Worm (Caenorhabditis elegans) whole organism, early embryonic: ENCODE data around the gene C09H5.7.

Experiments used
- B0310.2 ChIP-seq: sonication (generic microtip); optimal IDR thresholded peaks from 2 replicates; lab custom pipeline; 2016; ENCODE audit warnings: mild to moderate bottlenecking, missing genetic modification characterization, missing compliant biosample characterization
- F13C5.2 ChIP-seq: sonication (generic microtip); optimal IDR thresholded peaks from 2 replicates; lab custom pipeline; 2017; ENCODE audit warnings: mild to moderate bottlenecking, missing genetic modification characterization, inconsistent platforms, missing compliant biosample characterization
- aly-1 ChIP-seq: sonication (generic microtip); optimal IDR thresholded peaks from 2 replicates; lab custom pipeline; 2016; ENCODE audit warnings: missing genetic modification characterization, missing compliant biosample characterization
- ama-1 ChIP-seq: fragments of 150-350 bp; optimal IDR thresholded peaks from 2 replicates; lab custom pipeline; 2014
- ceh-13 ChIP-seq: fragments of 200-800 bp; sonication (Bioruptor generic); optimal IDR thresholded peaks from 2 replicates; lab custom pipeline; 2018; ENCODE audit warnings: mild to moderate bottlenecking, missing genetic modification characterization, missing compliant biosample characterization
- ceh-36 ChIP-seq: sonication (generic microtip); optimal IDR thresholded peaks from 2 replicates; lab custom pipeline; 2016; ENCODE audit warnings: missing genetic modification characterization, inconsistent platforms, missing compliant biosample characterization
- ets-7 ChIP-seq: sonication (generic microtip); optimal IDR thresholded peaks from 2 replicates; lab custom pipeline; 2016; ENCODE audit warnings: missing genotype, missing genetic modification characterization, missing compliant biosample characterization
- flt-1 ChIP-seq: fragments of 200-800 bp; sonication (Bioruptor generic); IDR thresholded peaks from 2 replicates; pipeline ENCODE4 v1.3.6; 2022; ENCODE audit warnings: missing genetic modification characterization, missing compliant biosample characterization
- hmbx-1 ChIP-seq: sonication (generic microtip); optimal IDR thresholded peaks from 2 replicates; lab custom pipeline; 2016; ENCODE audit warnings: mild to moderate bottlenecking, missing genetic modification characterization, missing compliant biosample characterization
- hmg-4 ChIP-seq: fragments of 200-800 bp; sonication (Bioruptor generic); optimal IDR thresholded peaks from 2 replicates; lab custom pipeline; 2018; ENCODE audit warnings: mild to moderate bottlenecking, missing genetic modification characterization, missing compliant biosample characterization
- hnd-1 ChIP-seq: sonication (generic microtip); optimal IDR thresholded peaks from 2 replicates; lab custom pipeline; 2016; ENCODE audit warnings: missing genetic modification characterization, missing compliant biosample characterization
- pes-1 ChIP-seq: fragments of 200-800 bp; sonication (Bioruptor generic); IDR thresholded peaks from 2 replicates; pipeline ENCODE4 v1.3.6; 2022; ENCODE audit warnings: missing genetic modification reagents, missing genetic modification characterization, missing compliant biosample characterization
- scrt-1 ChIP-seq: fragments of 200-800 bp; sonication (Bioruptor generic); IDR thresholded peaks from 2 replicates; pipeline ENCODE4 v1.3.6; 2022; ENCODE audit warnings: missing genetic modification characterization, missing compliant biosample characterization
- sea-1 ChIP-seq: fragments of 200-800 bp; sonication (Bioruptor generic); conservative IDR thresholded peaks from 2 replicates; pipeline ENCODE4 v1.3.6; 2022; ENCODE audit warnings: missing genetic modification characterization, missing compliant biosample characterization
- tbx-11 ChIP-seq: fragments of 200-800 bp; sonication (Bioruptor generic); IDR thresholded peaks from 2 replicates; pipeline ENCODE4 v1.3.6; 2022; ENCODE audit warnings: missing genetic modification characterization, missing compliant biosample characterization
- tbx-37 ChIP-seq: fragments of 200-800 bp; sonication (Bioruptor generic); conservative IDR thresholded peaks from 2 replicates; pipeline ENCODE4 v1.3.6; 2022; ENCODE audit warnings: missing genetic modification reagents, missing genetic modification characterization, missing compliant biosample characterization
- tra-4 ChIP-seq: sonication (generic microtip); optimal IDR thresholded peaks from 2 replicates; lab custom pipeline; 2017; ENCODE audit warnings: missing genetic modification characterization, missing compliant biosample characterization

Gene C09H5.7

ce11 chrV:8085141-8085540 lies at the start of gene C09H5.7:
C09H5.7 (minus strand) TSS chrV:8085241.
- TF ChIP-seq pes-1 (no peak), aly-1 (tag; lab: Kevin White, UChicago) (no peak), tra-4 (tag; lab: Kevin White, UChicago) (no peak)

- TF ChIP-seq ama-1 (lab: Kevin White, UChicago) (no peak), hmg-4 (GFP tag; lab: Kevin White, UChicago) (no peak), ets-7 (tag; lab: Kevin White, UChicago) (no peak), B0310.2 (tag; lab: Kevin White, UChicago) (no peak), F13C5.2 (tag; lab: Kevin White, UChicago) (no peak), tbx-11 (GFP tag; lab: Robert Waterston, UW) (no peak), ceh-13 (GFP tag; lab: Kevin White, UChicago) (no peak), flt-1 (GFP tag; lab: Robert Waterston, UW) (no peak), hnd-1 (tag; lab: Kevin White, UChicago) (no peak), scrt-1 (GFP tag; lab: Robert Waterston, UW) (no peak), hmbx-1 (no peak), aly-1 (tag; lab: Kevin White, UChicago) (no peak), sea-1 (GFP tag; lab: Robert Waterston, UW) (no peak)
Measured at ce11 chrV:8132926-8133325, 47.9 kb upstream of the C09H5.7 start, which contains the start of gene D1014.4. D1014.4 (plus strand) TSS chrV:8133226.

ce11 chrV:8131628-8132027 lies 46.6 kb upstream of the C09H5.7 start:
- TF ChIP-seq ceh-36 = no peak
- TF ChIP-seq pes-1 = no peak
- no peak for TF ChIP-seq hnd-1 (tag; lab: Kevin White, UChicago)

ce11 chrV:8130812-8131211 lies 45.8 kb upstream of the C09H5.7 start:
- TF ChIP-seq tbx-11 (GFP tag; lab: Robert Waterston, UW) (no peak), ets-7 (tag; lab: Kevin White, UChicago) (no peak), B0310.2 (tag; lab: Kevin White, UChicago) (no peak), sea-1 (GFP tag; lab: Robert Waterston, UW) (no peak), flt-1 (GFP tag; lab: Robert Waterston, UW) (no peak)

ce11 chrV:8130149-8130661 lies 45.2 kb upstream of the C09H5.7 start, which contains the start of gene snap-1:
snap-1 (plus strand) TSS chrV:8130611.
- TF ChIP-seq tbx-11 (GFP tag; lab: Robert Waterston, UW) = no peak
- TF ChIP-seq ama-1 (lab: Kevin White, UChicago) = no peak
- no peak for TF ChIP-seq F13C5.2 (tag; lab: Kevin White, UChicago)
- TF ChIP-seq B0310.2 (tag; lab: Kevin White, UChicago) = no peak
- no peak for TF ChIP-seq pes-1
- no peak for TF ChIP-seq tra-4 (tag; lab: Kevin White, UChicago)
- TF ChIP-seq hnd-1 (tag; lab: Kevin White, UChicago) = no peak
- TF ChIP-seq hmbx-1 = no peak
- no peak for TF ChIP-seq ets-7 (tag; lab: Kevin White, UChicago)
- no peak for TF ChIP-seq hmg-4 (GFP tag; lab: Kevin White, UChicago)
- no peak for TF ChIP-seq flt-1 (GFP tag; lab: Robert Waterston, UW)
- TF ChIP-seq sea-1 (GFP tag; lab: Robert Waterston, UW) = no peak
- no peak for TF ChIP-seq aly-1 (tag; lab: Kevin White, UChicago)
- TF ChIP-seq tbx-37 (GFP tag; lab: Robert Waterston, UW) = no peak

ce11 chrV:8129719-8130118 lies 44.7 kb upstream of the C09H5.7 start:
- no peak for TF ChIP-seq F13C5.2 (tag; lab: Kevin White, UChicago)
- 0 out of 2 replicates have a peak, but pooled peaks have one; percentile 35 for TF ChIP-seq tbx-11 (GFP tag; lab: Robert Waterston, UW)

- no peak for TF ChIP-seq ets-7 (tag; lab: Kevin White, UChicago)
- TF ChIP-seq ceh-13 (GFP tag; lab: Kevin White, UChicago) = no peak
- TF ChIP-seq flt-1 (GFP tag; lab: Robert Waterston, UW) = no peak
- no peak for TF ChIP-seq ceh-36
- no peak for TF ChIP-seq F13C5.2 (tag; lab: Kevin White, UChicago)
- TF ChIP-seq ama-1 (lab: Kevin White, UChicago) = no peak
- no peak for TF ChIP-seq sea-1 (GFP tag; lab: Robert Waterston, UW)
- TF ChIP-seq aly-1 (tag; lab: Kevin White, UChicago) = no peak
- TF ChIP-seq tbx-11 (GFP tag; lab: Robert Waterston, UW) = no peak
- no peak for TF ChIP-seq hnd-1 (tag; lab: Kevin White, UChicago)
- TF ChIP-seq tbx-37 (GFP tag; lab: Robert Waterston, UW) = no peak
- TF ChIP-seq tra-4 (tag; lab: Kevin White, UChicago) = no peak
Measured at ce11 chrV:8129252-8129651, 44.2 kb upstream of the C09H5.7 start, which contains the start of gene spr-1. spr-1 (minus strand) TSS chrV:8129352.

ce11 chrV:8123384-8123783 lies 38.3 kb upstream of the C09H5.7 start, which contains the start of gene D1014.5:
D1014.5 (plus strand) TSS chrV:8123684.
- TF ChIP-seq tbx-11 (GFP tag; lab: Robert Waterston, UW) (no peak), ama-1 (lab: Kevin White, UChicago) (no peak), hmg-4 (GFP tag; lab: Kevin White, UChicago) (no peak), aly-1 (tag; lab: Kevin White, UChicago) (no peak), hmbx-1 (no peak), F13C5.2 (tag; lab: Kevin White, UChicago) (no peak), ceh-13 (GFP tag; lab: Kevin White, UChicago) (no peak), flt-1 (GFP tag; lab: Robert Waterston, UW) (no peak), tra-4 (tag; lab: Kevin White, UChicago) (no peak), scrt-1 (GFP tag; lab: Robert Waterston, UW) (no peak), ets-7 (tag; lab: Kevin White, UChicago) (no peak), sea-1 (GFP tag; lab: Robert Waterston, UW) (no peak), pes-1 (no peak), ceh-36 (no peak)
